Worm (Caenorhabditis elegans): Measurements from ENCODE around the gene ced-2.

Gene ced-2

DNA sequence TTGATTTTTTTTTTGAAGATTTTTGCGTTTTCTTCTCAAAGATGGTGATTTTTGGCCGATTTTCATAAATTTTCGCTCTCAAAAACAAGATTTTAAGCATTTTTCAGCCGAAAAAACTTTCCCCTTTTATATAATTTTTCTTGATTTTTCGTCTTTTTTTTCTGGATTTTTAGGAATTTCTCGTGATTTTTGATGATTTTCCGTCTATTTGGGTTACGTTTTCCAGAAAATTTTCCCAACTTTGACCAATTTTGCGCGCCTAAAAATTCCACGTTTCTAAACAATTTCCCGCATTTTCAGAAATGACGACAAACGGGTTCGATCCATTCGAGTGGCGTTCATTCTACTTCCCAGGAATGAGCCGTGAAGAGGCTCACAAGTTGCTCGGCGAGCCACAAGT, at the start of gene ced-2:
Gene ced-2 (plus strand): TSS at position 301 of the 400 bp plus-strand sequence.
- TF ChIP-seq hnd-1 (tag; optimal IDR thresholded peaks at IDR 0.05) (no peak), hmg-4 (GFP tag; optimal IDR thresholded peaks at IDR 0.05) (no peak), tbx-11 (GFP tag; IDR thresholded peaks at IDR 0.05) (no peak), flt-1 (GFP tag; IDR thresholded peaks at IDR 0.05) (no peak), hmbx-1 (tag; optimal IDR thresholded peaks at IDR 0.05) (no peak), aly-1 (tag; optimal IDR thresholded peaks at IDR 0.05) (no peak), ama-1 (optimal IDR thresholded peaks at IDR 0.05) (no peak), ceh-36 (tag; optimal IDR thresholded peaks at IDR 0.05) (no peak)

DNA sequence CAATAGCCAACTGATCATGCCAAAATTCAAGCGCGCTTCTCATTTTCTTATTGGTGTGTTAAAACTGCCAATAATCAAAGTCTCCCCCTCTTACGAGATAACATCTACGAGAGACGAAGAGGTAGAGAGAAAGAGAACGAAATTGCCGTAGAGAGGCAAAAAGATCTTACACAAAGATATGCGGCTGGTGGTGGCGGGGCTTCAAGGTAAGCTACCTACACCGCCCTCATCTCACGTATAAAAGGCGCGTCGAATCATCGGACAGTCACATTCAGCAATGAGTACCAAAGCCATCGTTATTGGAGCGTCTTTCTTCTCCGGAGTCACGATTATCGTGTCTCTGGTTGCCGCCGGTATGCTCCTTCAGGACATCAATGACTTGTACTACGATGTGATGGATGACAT, 48.7 kb upstream of the ced-2 start, which contains the start of gene col-107:
Gene col-107 (plus strand): TSS at position 265 of the 405 bp plus-strand sequence.
- TF ChIP-seq B0310.2 (tag; optimal IDR thresholded peaks at IDR 0.05): no peak
- TF ChIP-seq ceh-13 (GFP tag; optimal IDR thresholded peaks at IDR 0.05): no peak
- TF ChIP-seq F13C5.2 (tag; optimal IDR thresholded peaks at IDR 0.05): no peak
- TF ChIP-seq pes-1 (GFP tag; IDR thresholded peaks at IDR 0.05): no peak
- TF ChIP-seq ets-7 (tag; optimal IDR thresholded peaks at IDR 0.05): no peak
- TF ChIP-seq sea-1 (GFP tag; conservative IDR thresholded peaks at IDR 0.05): no peak
- TF ChIP-seq tbx-37 (GFP tag; conservative IDR thresholded peaks at IDR 0.05): no peak

- TF ChIP-seq aly-1 (tag; optimal IDR thresholded peaks at IDR 0.05) (peak; percentile 1), pes-1 (GFP tag; IDR thresholded peaks at IDR 0.05) (no peak)
Observed at ce11 chrIV:1549095-1550093, 47.7 kb upstream of the ced-2 start.

ce11 chrIV:1550131-1550530, 47.0 kb upstream of the ced-2 start, which contains the start of gene C34H4.5:
Gene C34H4.5 (minus strand): TSS chrIV:1550231.
- no peak for TF ChIP-seq hmg-4 (GFP tag; optimal IDR thresholded peaks at IDR 0.05)
- TF ChIP-seq sea-1 (GFP tag; conservative IDR thresholded peaks at IDR 0.05): no peak
- TF ChIP-seq hmbx-1 (tag; optimal IDR thresholded peaks at IDR 0.05): no peak
- no peak for TF ChIP-seq tbx-37 (GFP tag; conservative IDR thresholded peaks at IDR 0.05)
- no peak for TF ChIP-seq scrt-1 (GFP tag; IDR thresholded peaks at IDR 0.05)
- TF ChIP-seq tbx-11 (GFP tag; IDR thresholded peaks at IDR 0.05): no peak
- TF ChIP-seq ama-1 (optimal IDR thresholded peaks at IDR 0.05): no peak
- TF ChIP-seq ceh-36 (tag; optimal IDR thresholded peaks at IDR 0.05): no peak
- no peak for TF ChIP-seq ets-7 (tag; optimal IDR thresholded peaks at IDR 0.05)
- no peak for TF ChIP-seq flt-1 (GFP tag; IDR thresholded peaks at IDR 0.05)
- no peak for TF ChIP-seq tra-4 (tag; optimal IDR thresholded peaks at IDR 0.05)
- TF ChIP-seq ceh-13 (GFP tag; optimal IDR thresholded peaks at IDR 0.05): no peak
- TF ChIP-seq hnd-1 (tag; optimal IDR thresholded peaks at IDR 0.05): no peak

DNA sequence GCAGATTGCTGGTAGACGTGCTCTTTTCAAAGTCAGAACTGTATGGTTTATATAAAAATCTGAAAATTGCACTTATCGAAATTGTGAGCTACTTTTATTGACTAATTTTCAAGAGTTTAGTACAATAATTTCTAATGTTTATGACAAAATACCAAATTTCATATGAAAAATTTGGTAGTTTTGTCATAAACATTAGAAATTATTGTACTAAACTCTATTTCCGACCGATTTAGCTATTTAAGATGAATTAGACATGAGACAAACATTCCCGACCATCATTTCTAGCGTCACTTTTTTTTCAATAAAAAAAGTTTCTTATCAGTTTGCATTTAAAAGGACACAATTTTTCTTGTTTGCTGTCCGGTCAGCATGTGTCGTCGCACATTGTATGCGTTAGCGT, 46.5 kb upstream of the ced-2 start, which contains the start of gene tag-244:
Gene tag-244 (plus strand): TSS at position 301 of the 400 bp plus-strand sequence.
- TF ChIP-seq hmbx-1 (tag; optimal IDR thresholded peaks at IDR 0.05): no peak
- no peak for TF ChIP-seq ets-7 (tag; optimal IDR thresholded peaks at IDR 0.05)
- no peak for TF ChIP-seq ceh-13 (GFP tag; optimal IDR thresholded peaks at IDR 0.05)
- no peak for TF ChIP-seq sea-1 (GFP tag; conservative IDR thresholded peaks at IDR 0.05)
- no peak for TF ChIP-seq tbx-37 (GFP tag; conservative IDR thresholded peaks at IDR 0.05)
- TF ChIP-seq B0310.2 (tag; optimal IDR thresholded peaks at IDR 0.05): no peak
- TF ChIP-seq flt-1 (GFP tag; IDR thresholded peaks at IDR 0.05): no peak
- no peak for TF ChIP-seq aly-1 (tag; optimal IDR thresholded peaks at IDR 0.05)
- no peak for TF ChIP-seq tra-4 (tag; optimal IDR thresholded peaks at IDR 0.05)
- TF ChIP-seq scrt-1 (GFP tag; IDR thresholded peaks at IDR 0.05): no peak
- no peak for TF ChIP-seq pes-1 (GFP tag; IDR thresholded peaks at IDR 0.05)
- no peak for TF ChIP-seq F13C5.2 (tag; optimal IDR thresholded peaks at IDR 0.05)
- TF ChIP-seq ceh-36 (tag; optimal IDR thresholded peaks at IDR 0.05): no peak

DNA sequence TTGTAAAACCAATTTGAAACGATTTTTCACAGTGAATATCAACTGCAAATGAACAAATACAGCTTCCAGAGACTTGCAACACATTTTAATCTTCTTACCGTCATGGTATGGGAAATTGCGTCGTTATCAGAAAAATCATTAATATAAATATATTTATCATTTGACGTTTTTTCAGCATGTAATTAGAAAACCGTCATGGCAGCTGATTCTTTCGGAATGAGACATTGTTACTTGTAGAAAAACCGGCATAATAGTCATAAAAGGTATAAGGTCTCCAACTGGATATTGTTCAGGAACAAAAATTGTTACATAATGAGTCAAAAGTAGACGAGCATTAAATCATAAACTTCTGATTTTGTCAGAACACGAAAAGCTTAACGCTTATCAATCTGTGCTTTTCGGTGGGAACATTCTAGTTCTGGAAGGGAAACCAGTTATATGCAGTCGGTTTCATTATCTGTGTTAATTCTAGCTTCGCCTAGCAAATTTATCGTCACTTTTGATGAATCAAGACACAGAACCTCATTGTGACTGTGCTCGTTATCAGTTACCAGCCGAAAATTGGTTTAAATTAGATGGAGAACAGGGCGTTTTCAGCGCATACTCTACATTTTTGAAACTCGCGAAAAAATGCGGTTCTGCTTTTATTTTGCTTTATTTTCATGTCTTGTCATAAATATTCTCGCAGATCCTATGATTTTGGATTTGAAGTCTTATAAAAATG, 43.8 kb upstream of the ced-2 start, which contains the start of gene C34H4.2:
Gene C34H4.2 (plus strand): TSS at position 558 of the 724 bp plus-strand sequence.
- TF ChIP-seq tra-4 (tag; optimal IDR thresholded peaks at IDR 0.05): no peak
- TF ChIP-seq sea-1 (GFP tag; conservative IDR thresholded peaks at IDR 0.05): no peak
- TF ChIP-seq pes-1 (GFP tag; IDR thresholded peaks at IDR 0.05): no peak
- no peak for TF ChIP-seq hmg-4 (GFP tag; optimal IDR thresholded peaks at IDR 0.05)
- TF ChIP-seq aly-1 (tag; optimal IDR thresholded peaks at IDR 0.05): no peak
- no peak for TF ChIP-seq B0310.2 (tag; optimal IDR thresholded peaks at IDR 0.05)
- no peak for TF ChIP-seq tbx-11 (GFP tag; IDR thresholded peaks at IDR 0.05)
- no peak for TF ChIP-seq tbx-37 (GFP tag; conservative IDR thresholded peaks at IDR 0.05)
- TF ChIP-seq flt-1 (GFP tag; IDR thresholded peaks at IDR 0.05): no peak
- no peak for TF ChIP-seq ceh-13 (GFP tag; optimal IDR thresholded peaks at IDR 0.05)
- TF ChIP-seq ceh-36 (tag; optimal IDR thresholded peaks at IDR 0.05): no peak
- no peak for TF ChIP-seq ets-7 (tag; optimal IDR thresholded peaks at IDR 0.05)
- no peak for TF ChIP-seq hnd-1 (tag; optimal IDR thresholded peaks at IDR 0.05)
- no peak for TF ChIP-seq scrt-1 (GFP tag; IDR thresholded peaks at IDR 0.05)
- TF ChIP-seq ama-1 (optimal IDR thresholded peaks at IDR 0.05): no peak
- TF ChIP-seq F13C5.2 (tag; optimal IDR thresholded peaks at IDR 0.05): no peak
